Worm (Caenorhabditis elegans) whole organism, L3 larva: ENCODE measurements around the gene C28D4.4.
A peak's percentile ranks its signal among the peaks of the same experiment; 100 is the strongest.

ENCODE experiments used
- ZK546.5 ChIP-seq: sonication (generic microtip); optimal IDR thresholded peaks from 2 replicates; lab custom pipeline; 2017; ENCODE audit warnings: missing biosample characterization, missing genetic modification characterization
- aly-2 ChIP-seq: fragments of 150-350 bp; optimal IDR thresholded peaks from 2 replicates; lab custom pipeline; 2014; ENCODE audit warnings: missing biosample characterization, missing genetic modification characterization
- ama-1 ChIP-seq: fragments of 150-350 bp; optimal IDR thresholded peaks from 2 replicates; lab custom pipeline; 2018
- ceh-16 ChIP-seq: sonication (generic microtip); optimal IDR thresholded peaks from 2 replicates; lab custom pipeline; 2017; ENCODE audit warnings: missing biosample characterization, missing genetic modification characterization
- ceh-28 ChIP-seq: fragments of 150-350 bp; optimal IDR thresholded peaks from 2 replicates; lab custom pipeline; 2014; ENCODE audit warnings: missing biosample characterization, missing genetic modification reagents, missing genetic modification characterization
- ceh-82 ChIP-seq: fragments of 150-350 bp; optimal IDR thresholded peaks from 2 replicates; lab custom pipeline; 2014; ENCODE audit warnings: missing biosample characterization, missing genetic modification characterization
- ceh-9 ChIP-seq: sonication (generic microtip); optimal IDR thresholded peaks from 2 replicates; lab custom pipeline; 2018; ENCODE audit warnings: missing biosample characterization, missing genetic modification characterization
- daf-12 ChIP-seq: fragments of 150-350 bp; optimal IDR thresholded peaks from 2 replicates; lab custom pipeline; 2014; ENCODE audit warnings: missing biosample characterization, missing genetic modification reagents, missing genetic modification characterization
- egl-27 ChIP-seq: sonication (generic microtip); optimal IDR thresholded peaks from 4 replicates; lab custom pipeline; 2017; ENCODE audit warnings: missing biosample characterization, missing genetic modification reagents, missing genetic modification characterization
- egl-5 ChIP-seq: fragments of 150-350 bp; optimal IDR thresholded peaks from 2 replicates; lab custom pipeline; 2017; ENCODE audit warnings: missing biosample characterization, missing genetic modification reagents, missing genetic modification characterization, inconsistent platforms
- elt-1 ChIP-seq: fragments of 150-350 bp; optimal IDR thresholded peaks from 2 replicates; lab custom pipeline; 2014; ENCODE audit warnings: missing biosample characterization, missing genetic modification characterization
- elt-2 ChIP-seq: sonication (generic microtip); optimal IDR thresholded peaks from 2 replicates; lab custom pipeline; 2016; ENCODE audit warnings: missing genetic modification reagents, mild to moderate bottlenecking, missing genetic modification characterization, missing compliant biosample characterization
- elt-3 ChIP-seq, 3 experiments: fragments of 150-350 bp in 1 of 3; sonication (generic microtip) in 2 of 3; optimal IDR thresholded peaks; 2 replicates in 2 of 3; 4 replicates in 1 of 3; lab custom pipeline; 2014 to 2017; ENCODE audit warnings: missing biosample characterization in 3 of 3, missing genetic modification characterization in 3 of 3
- fos-1 ChIP-seq: fragments of 150-350 bp; optimal IDR thresholded peaks from 2 replicates; lab custom pipeline; 2014; ENCODE audit warnings: missing biosample characterization, missing genetic modification characterization
- jun-1 ChIP-seq: fragments of 150-350 bp; optimal IDR thresholded peaks from 2 replicates; lab custom pipeline; 2014; ENCODE audit warnings: missing biosample characterization, missing genetic modification reagents, missing genetic modification characterization
- lsy-12 ChIP-seq: sonication (generic microtip); optimal IDR thresholded peaks from 2 replicates; lab custom pipeline; 2016; ENCODE audit warnings: mild to moderate bottlenecking, missing genetic modification characterization, missing compliant biosample characterization
- mdl-1 ChIP-seq: fragments of 150-350 bp; optimal IDR thresholded peaks from 2 replicates; lab custom pipeline; 2014; ENCODE audit warnings: missing biosample characterization, missing genetic modification characterization
- mml-1 ChIP-seq: fragments of 150-350 bp; sonication (generic microtip); optimal IDR thresholded peaks from 3 replicates; lab custom pipeline; 2014; ENCODE audit warnings: missing biosample characterization, missing genetic modification characterization
- nfya-1 ChIP-seq: sonication (generic microtip); optimal IDR thresholded peaks from 2 replicates; lab custom pipeline; 2017; ENCODE audit warnings: missing genetic modification characterization, mild to moderate bottlenecking, missing compliant biosample characterization, antibody characterized with exemption, moderate library complexity; ENCODE audit not compliant: insufficient read depth
- nhr-11 ChIP-seq: fragments of 150-350 bp; optimal IDR thresholded peaks from 2 replicates; lab custom pipeline; 2014; ENCODE audit warnings: missing biosample characterization, missing genetic modification characterization
- nhr-12 ChIP-seq: fragments of 150-350 bp; optimal IDR thresholded peaks from 2 replicates; lab custom pipeline; 2014; ENCODE audit warnings: missing biosample characterization, missing genetic modification characterization
- nhr-23 ChIP-seq: fragments of 150-350 bp; optimal IDR thresholded peaks from 2 replicates; lab custom pipeline; 2014; ENCODE audit warnings: missing biosample characterization, missing genetic modification reagents, missing genetic modification characterization
- nhr-237 ChIP-seq: fragments of 150-350 bp; optimal IDR thresholded peaks from 2 replicates; lab custom pipeline; 2014; ENCODE audit warnings: missing biosample characterization, missing genetic modification characterization
- nhr-25 ChIP-seq: sonication (generic microtip); optimal IDR thresholded peaks from 2 replicates; lab custom pipeline; 2017; ENCODE audit warnings: missing biosample characterization, missing genetic modification characterization
- nhr-28 ChIP-seq: fragments of 150-350 bp; optimal IDR thresholded peaks from 2 replicates; lab custom pipeline; 2014; ENCODE audit warnings: missing biosample characterization, missing genetic modification characterization
- nhr-43 ChIP-seq: sonication (generic microtip); optimal IDR thresholded peaks from 2 replicates; lab custom pipeline; 2016; ENCODE audit warnings: mild to moderate bottlenecking, missing genetic modification characterization, missing compliant biosample characterization; ENCODE audit not compliant: poor library complexity, severe bottlenecking
- nhr-76 ChIP-seq: fragments of 150-350 bp; sonication (generic microtip); optimal IDR thresholded peaks from 5 replicates; lab custom pipeline; 2014; ENCODE audit warnings: missing biosample characterization, missing genetic modification characterization
- nhr-77 ChIP-seq: fragments of 150-350 bp; optimal IDR thresholded peaks from 2 replicates; lab custom pipeline; 2014; ENCODE audit warnings: missing biosample characterization, missing genetic modification characterization
- pha-4 ChIP-seq: fragments of 150-350 bp; optimal IDR thresholded peaks from 2 replicates; lab custom pipeline; 2014; ENCODE audit warnings: missing biosample characterization, missing genetic modification reagents, missing genetic modification characterization
- pqm-1 ChIP-seq: fragments of 150-350 bp; optimal IDR thresholded peaks from 2 replicates; lab custom pipeline; 2017; ENCODE audit warnings: missing biosample characterization, missing genetic modification characterization, inconsistent platforms
- sea-2 ChIP-seq: fragments of 150-350 bp; sonication (generic microtip); optimal IDR thresholded peaks from 4 replicates; lab custom pipeline; 2014; ENCODE audit warnings: missing biosample characterization, missing genetic modification reagents, missing genetic modification characterization
- skn-1 ChIP-seq: fragments of 150-350 bp; optimal IDR thresholded peaks from 2 replicates; lab custom pipeline; 2014; ENCODE audit warnings: missing biosample characterization, missing genetic modification characterization
- snpc-4 ChIP-seq: fragments of 150-350 bp; optimal IDR thresholded peaks from 2 replicates; lab custom pipeline; 2014; ENCODE audit warnings: missing biosample characterization, missing genetic modification characterization
- tbx-2 ChIP-seq: sonication (generic microtip); optimal IDR thresholded peaks from 2 replicates; lab custom pipeline; 2016; ENCODE audit warnings: mild to moderate bottlenecking, missing genetic modification characterization, missing compliant biosample characterization
- unc-39 ChIP-seq: sonication (generic microtip); optimal IDR thresholded peaks from 4 replicates; lab custom pipeline; 2017; ENCODE audit warnings: missing biosample characterization, missing genetic modification characterization
- zag-1 ChIP-seq: fragments of 150-350 bp; optimal IDR thresholded peaks from 2 replicates; lab custom pipeline; 2014; ENCODE audit warnings: missing biosample characterization, missing genetic modification characterization
- ztf-4 ChIP-seq: fragments of 150-350 bp; optimal IDR thresholded peaks from 2 replicates; lab custom pipeline; 2014; ENCODE audit warnings: missing biosample characterization, missing genetic modification characterization

Gene C28D4.4

DNA sequence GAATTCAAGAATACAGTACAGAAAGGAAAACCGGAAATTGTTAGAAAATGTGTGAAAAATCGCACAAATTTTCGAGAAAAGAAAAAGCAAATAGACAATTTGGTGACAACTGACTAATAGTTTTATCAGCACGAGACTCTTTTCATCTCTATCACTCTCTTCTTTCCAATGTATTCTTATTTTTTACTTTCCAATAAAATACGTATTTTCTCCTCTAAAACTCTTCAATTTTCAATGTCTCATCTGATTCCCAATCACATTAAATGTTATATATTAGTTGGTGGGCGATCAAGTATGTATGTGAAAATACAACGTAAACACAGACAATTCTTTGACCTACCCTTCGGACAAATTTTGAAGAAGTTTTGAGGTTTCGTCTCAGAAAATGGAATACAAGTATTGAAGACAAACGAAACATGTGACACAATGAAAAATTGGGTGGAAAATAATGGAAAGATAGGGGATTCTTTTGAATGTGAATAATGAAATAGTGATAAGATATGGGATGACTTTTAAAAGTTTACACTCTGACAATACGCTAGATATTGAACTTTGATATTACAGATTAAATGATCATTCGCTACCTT lies 7.5 kb downstream of the C28D4.4 start, which contains the start of gene cka-1:
Gene cka-1 (minus strand): TSS at position 418 of the 587 bp plus-strand sequence.
- TF ChIP-seq elt-2 (tag; lab: Kevin White, UChicago) (peak; percentile 65), pqm-1 (tag; lab: Kevin White, UChicago) (peak; percentile 56), nfya-1 (tag; lab: Kevin White, UChicago) (peak; percentile 13), nhr-76 (tag; lab: Kevin White, UChicago) (no peak)

DNA sequence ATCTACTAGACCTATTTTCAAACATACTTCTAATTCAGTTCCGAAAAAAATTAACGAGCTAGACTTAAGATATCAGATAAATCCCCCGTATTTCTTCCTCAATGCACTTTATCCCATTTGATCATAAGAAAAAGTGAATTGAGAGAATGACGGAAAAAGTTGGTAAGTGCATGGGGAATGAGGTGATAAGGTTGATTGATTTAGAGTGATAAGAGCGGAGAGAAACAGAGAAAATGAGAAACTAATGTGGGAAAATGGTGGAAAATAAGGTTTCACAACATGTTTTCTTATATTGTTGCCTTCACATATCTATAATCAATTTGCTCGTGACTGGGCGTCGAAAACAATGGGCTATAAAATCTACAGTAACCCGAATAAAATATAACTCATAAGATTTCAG lies 9.1 kb downstream of the C28D4.4 start:
- TF ChIP-seq ztf-4 (no peak), lsy-12 (no peak), ZK546.5 (tag; lab: Kevin White, UChicago) (no peak), nhr-12 (no peak), elt-3 (tag; optimal IDR thresholded peaks at IDR 0.05; lab: Kevin White, UChicago) (no peak), egl-5 (tag; lab: Kevin White, UChicago) (no peak), elt-2 (tag; lab: Kevin White, UChicago) (peak; percentile 75), ama-1 (no peak), nhr-28 (tag; lab: Kevin White, UChicago) (no peak), nhr-237 (no peak), sea-2 (GFP tag; lab: Kevin White, UChicago) (no peak), mml-1 (tag; lab: Kevin White, UChicago) (no peak), ceh-16 (no peak), ceh-28 (peak; percentile 4), mdl-1 (tag; lab: Kevin White, UChicago) (no peak), daf-12 (tag; lab: Kevin White, UChicago) (no peak), nhr-23 (no peak), nhr-77 (no peak), nhr-25 (tag; lab: Kevin White, UChicago) (no peak), nhr-11 (tag; lab: Kevin White, UChicago) (no peak), fos-1 (tag; lab: Kevin White, UChicago) (no peak), pqm-1 (tag; lab: Kevin White, UChicago) (peak; percentile 64), snpc-4 (tag; lab: Kevin White, UChicago) (no peak), ceh-9 (tag; lab: Kevin White, UChicago) (no peak), pha-4 (tag; lab: Kevin White, UChicago) (no peak), jun-1 (tag; lab: Kevin White, UChicago) (no peak), ceh-82 (tag; lab: Kevin White, UChicago) (no peak), nfya-1 (tag; lab: Kevin White, UChicago) (peak; percentile 35), zag-1 (tag; lab: Kevin White, UChicago) (no peak)

- TF ChIP-seq nhr-11 (tag; lab: Kevin White, UChicago): no peak
- no peak for TF ChIP-seq aly-2
- no peak for TF ChIP-seq mdl-1 (tag; lab: Kevin White, UChicago)
- peak; percentile 16 for TF ChIP-seq pqm-1 (tag; lab: Kevin White, UChicago)
- peak; percentile 3 for TF ChIP-seq elt-2 (tag; lab: Kevin White, UChicago)
These were observed 9.9 kb downstream of the C28D4.4 start for ce11 chrIV:9734861-9735260.

- TF ChIP-seq egl-5 (tag; lab: Kevin White, UChicago) (no peak), fos-1 (tag; lab: Kevin White, UChicago) (no peak), nhr-43 (no peak), ceh-16 (no peak)
These were observed 10.9 kb downstream of the C28D4.4 start for ce11 chrIV:9733904-9734303.

ce11 chrIV:9728376-9728775 lies 16.4 kb downstream of the C28D4.4 start, which contains the start of gene nhr-100:
nhr-100 (plus strand) TSS chrIV:9728676.
- TF ChIP-seq jun-1 (tag; lab: Kevin White, UChicago) (no peak), egl-27 (tag; lab: Kevin White, UChicago) (no peak), skn-1 (no peak), unc-39 (tag; lab: Kevin White, UChicago) (no peak), elt-1 (tag; lab: Kevin White, UChicago) (no peak), ceh-9 (tag; lab: Kevin White, UChicago) (no peak), nhr-77 (no peak), nhr-11 (tag; lab: Kevin White, UChicago) (no peak), nhr-76 (tag; lab: Kevin White, UChicago) (no peak), ztf-4 (no peak), ceh-82 (tag; lab: Kevin White, UChicago) (no peak), tbx-2 (tag; lab: Kevin White, UChicago) (no peak)
